Fruit fly (Drosophila melanogaster): Measurements from ENCODE around the gene CG7910.

Gene CG7910

DNA sequence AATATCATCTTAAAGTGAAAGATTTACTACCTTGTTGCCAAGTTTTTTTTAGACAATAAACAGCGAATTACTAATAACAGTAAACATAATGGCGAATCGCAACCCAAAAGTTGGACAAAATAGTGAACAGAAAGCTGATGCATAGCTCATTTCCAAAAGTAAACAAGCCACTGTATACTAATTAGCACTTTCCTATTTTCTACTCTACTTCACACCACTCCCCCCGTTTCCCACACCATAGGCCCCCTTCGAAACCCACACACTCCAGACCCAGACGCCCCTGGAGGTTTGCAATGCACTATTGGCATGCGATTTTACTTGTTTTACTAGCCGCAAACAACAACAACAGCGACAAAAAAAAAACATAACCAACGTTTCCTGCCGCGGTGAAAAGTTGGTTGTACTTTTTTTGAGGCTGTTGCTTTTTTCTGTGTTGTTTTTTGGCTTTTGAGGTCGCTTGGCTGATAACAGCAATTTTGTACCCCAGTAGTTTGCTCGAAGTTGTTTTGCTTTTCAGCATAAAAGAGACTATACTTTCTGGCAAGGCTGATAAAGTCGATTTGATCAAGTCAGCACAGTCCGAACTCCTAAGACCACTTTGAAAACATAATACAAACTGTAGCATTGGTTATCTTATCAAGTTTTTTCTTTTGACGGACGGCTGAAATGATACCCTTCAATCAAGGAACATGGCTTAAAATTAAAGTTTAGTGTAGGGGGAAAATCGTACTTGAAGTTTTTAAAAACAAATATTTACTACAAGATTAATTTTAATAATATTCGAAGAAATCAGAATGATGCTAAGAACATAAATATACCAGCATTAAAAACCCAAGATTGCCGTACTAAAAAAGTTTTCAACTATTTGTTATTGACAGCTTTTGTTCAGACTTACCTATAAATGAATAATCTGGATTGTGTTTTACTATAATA is 20.1 kb downstream of the CG7910 start:
- TF ChIP-seq insv (optimal IDR thresholded peaks at IDR 0.05): no peak
- TF ChIP-seq h (optimal IDR thresholded peaks at IDR 0.05): no peak
- no peak for TF ChIP-seq Sin3A (optimal IDR thresholded peaks at IDR 0.05)
- no peak for TF ChIP-seq Myc (optimal IDR thresholded peaks at IDR 0.05)
- no peak for TF ChIP-seq ttk (optimal IDR thresholded peaks at IDR 0.05)

DNA sequence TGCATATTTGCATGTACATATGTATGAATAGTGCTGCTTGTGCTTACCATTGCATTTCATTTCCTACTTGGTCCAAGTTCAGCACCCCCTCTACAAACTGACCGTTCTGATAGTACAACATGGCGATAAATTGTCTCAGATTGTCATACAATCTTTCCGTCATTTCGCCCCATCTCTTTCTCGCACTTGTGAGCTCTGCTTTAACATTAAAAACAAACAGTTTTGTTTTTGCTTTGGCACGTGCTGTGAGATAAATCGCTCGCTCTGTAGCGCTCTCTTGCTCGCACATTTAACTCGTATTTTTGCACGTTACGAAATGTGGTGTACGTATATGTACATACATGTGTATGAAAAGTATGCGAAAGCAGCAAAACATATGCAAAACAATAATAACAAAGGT is 21.7 kb downstream of the CG7910 start:
- TF ChIP-seq insv (optimal IDR thresholded peaks at IDR 0.05) (no peak), h (optimal IDR thresholded peaks at IDR 0.05) (no peak), psq (optimal IDR thresholded peaks at IDR 0.05) (no peak), Myc (optimal IDR thresholded peaks at IDR 0.05) (no peak), Sin3A (optimal IDR thresholded peaks at IDR 0.05) (no peak), ttk (optimal IDR thresholded peaks at IDR 0.05) (no peak)

DNA sequence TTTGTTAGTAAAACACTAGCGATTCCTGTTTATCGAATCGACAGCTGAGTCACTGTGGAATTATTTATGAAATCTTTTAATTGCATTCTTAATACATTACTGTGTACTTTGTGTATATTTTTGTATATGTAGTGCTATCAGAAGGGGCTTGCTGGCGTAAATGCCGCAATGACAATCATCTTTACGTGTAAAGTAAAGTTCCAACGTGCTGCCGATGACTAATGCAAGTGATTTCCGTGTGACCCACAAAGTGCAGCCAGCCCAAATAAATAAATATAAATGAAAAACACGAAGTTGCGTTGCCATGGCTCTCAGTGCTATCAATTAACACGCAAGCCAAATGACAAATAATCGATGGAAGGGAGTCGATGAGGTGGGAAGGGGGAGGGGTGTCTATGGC is 22.7 kb downstream of the CG7910 start:
- TF ChIP-seq insv (optimal IDR thresholded peaks at IDR 0.05): no peak
- no peak for TF ChIP-seq Myc (optimal IDR thresholded peaks at IDR 0.05)
- no peak for TF ChIP-seq psq (optimal IDR thresholded peaks at IDR 0.05)
- no peak for TF ChIP-seq ttk (optimal IDR thresholded peaks at IDR 0.05)
- no peak for TF ChIP-seq h (optimal IDR thresholded peaks at IDR 0.05)
- no peak for TF ChIP-seq Sin3A (optimal IDR thresholded peaks at IDR 0.05)

DNA sequence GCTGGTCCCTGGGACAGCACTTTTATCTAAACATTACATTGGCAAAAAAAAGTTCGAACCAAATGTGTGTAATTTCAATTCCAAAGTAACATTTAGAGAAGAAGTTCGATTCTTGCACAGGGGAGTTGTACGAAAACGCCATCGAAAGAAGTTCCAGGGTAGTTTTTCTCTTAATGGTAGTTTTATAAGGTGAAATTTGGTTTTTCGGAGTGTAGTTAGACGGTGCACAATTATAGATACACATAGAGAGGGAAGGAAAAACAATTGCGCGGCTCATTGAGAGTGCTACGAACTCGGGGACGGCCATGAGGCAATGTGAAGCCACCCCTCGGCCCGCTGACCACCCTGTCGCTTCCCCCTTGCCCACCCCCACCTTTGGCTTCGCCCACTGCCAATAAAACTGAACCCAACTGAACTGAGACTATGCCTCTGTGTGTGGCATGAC is 23.2 kb downstream of the CG7910 start:
- TF ChIP-seq insv (optimal IDR thresholded peaks at IDR 0.05) (no peak), Myc (optimal IDR thresholded peaks at IDR 0.05) (no peak), Sin3A (optimal IDR thresholded peaks at IDR 0.05) (no peak)

DNA sequence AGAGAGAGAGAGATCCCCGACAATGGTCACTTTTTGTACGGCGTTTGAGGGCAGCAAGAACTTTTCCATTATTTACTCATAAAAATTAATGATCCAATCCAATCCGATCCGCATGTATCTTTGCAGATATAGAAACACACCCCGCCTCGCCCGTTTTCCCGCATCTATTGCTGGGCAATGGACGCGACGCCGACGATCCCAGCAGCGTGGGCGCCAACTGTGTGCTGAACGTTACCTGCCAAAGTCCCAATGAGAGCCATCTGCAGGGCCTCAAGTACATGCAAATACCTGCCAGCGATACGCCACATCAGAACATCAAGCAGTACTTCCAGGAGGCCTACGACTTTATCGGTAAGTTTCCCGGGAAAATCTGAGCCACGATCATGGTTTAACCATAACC is 23.9 kb downstream of the CG7910 start:
- TF ChIP-seq Sin3A (optimal IDR thresholded peaks at IDR 0.05) (no peak), Myc (optimal IDR thresholded peaks at IDR 0.05) (no peak), insv (optimal IDR thresholded peaks at IDR 0.05) (no peak), ttk (optimal IDR thresholded peaks at IDR 0.05) (no peak), h (optimal IDR thresholded peaks at IDR 0.05) (no peak), psq (optimal IDR thresholded peaks at IDR 0.05) (no peak)

DNA sequence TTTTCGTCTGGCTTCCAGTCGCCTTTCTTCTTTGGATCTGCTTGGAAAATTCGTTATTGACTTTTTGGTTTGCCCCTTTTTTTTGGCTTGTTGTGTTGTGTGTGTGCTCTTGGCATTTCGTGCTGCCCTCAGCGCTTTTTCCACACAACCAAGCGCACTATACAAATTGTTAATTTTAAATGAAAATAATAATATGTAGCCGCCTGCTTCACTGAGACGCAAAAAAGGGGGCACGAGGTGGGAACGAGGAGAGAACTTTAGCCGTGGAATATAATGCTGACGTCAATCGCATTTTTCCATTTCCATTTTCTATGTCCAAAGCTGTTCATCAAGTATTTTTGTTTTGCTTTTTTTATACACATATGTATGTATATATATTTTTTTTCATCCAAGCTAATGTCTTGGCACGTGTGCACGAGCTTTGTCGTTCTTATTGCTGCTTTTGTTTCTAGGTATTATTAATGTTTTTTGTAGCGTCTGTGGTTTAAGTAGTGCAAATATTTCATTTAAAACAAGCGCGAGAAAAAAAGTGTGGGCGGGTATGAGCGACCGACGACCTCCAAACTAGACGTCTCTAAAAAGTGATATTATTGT is 24.8 kb downstream of the CG7910 start:
- TF ChIP-seq h (optimal IDR thresholded peaks at IDR 0.05) (no peak), ttk (optimal IDR thresholded peaks at IDR 0.05) (no peak), insv (optimal IDR thresholded peaks at IDR 0.05) (no peak), Myc (optimal IDR thresholded peaks at IDR 0.05) (no peak)

DNA sequence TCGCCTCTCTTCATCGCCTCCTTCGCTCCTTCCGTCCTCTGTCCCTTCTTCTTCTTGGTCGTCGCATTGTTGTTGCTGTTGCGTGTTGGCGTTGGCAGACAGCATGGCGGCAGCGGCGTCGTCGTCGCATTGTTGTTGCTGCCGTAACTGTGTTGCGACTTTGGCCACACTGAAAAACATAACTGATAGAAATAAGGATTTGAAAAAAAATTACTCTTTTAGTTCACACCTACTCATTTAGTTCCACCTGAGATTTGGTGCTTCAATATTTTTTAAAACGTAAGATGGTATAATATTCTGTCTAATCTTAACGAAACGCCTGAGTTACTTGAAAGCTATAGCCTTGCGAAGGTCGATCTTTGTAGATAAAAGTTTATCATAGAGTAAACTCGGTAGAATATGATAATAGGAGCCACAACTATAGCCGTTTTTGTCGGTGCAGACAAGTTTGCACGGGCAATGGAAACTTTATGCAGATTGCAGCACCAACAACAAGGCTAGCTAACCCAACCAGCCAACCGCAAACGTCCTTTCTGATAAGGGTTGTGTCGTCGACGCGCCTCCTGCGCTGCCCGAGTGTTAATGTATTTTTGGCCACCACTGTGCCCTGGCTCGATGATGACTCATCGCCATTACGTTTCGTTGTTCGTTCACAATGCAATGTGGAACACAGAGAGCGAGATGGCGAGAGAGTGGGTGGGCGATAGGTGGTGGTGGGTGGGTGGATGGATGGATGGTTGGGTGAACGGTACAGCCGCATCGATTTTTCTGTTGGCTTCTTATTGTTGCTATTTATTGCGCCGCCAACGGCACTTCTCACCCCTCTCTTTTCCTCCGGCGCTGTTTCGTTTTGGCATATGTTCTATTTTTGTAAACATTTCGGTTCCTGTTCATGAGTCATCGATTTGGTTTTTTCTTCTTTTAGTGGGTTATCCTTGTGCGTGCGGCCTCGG is 26.1 kb downstream of the CG7910 start:
- no peak for TF ChIP-seq Sin3A (optimal IDR thresholded peaks at IDR 0.05)
- TF ChIP-seq ttk (optimal IDR thresholded peaks at IDR 0.05): no peak
- TF ChIP-seq Myc (optimal IDR thresholded peaks at IDR 0.05): no peak
- no peak for TF ChIP-seq psq (optimal IDR thresholded peaks at IDR 0.05)
- TF ChIP-seq h (optimal IDR thresholded peaks at IDR 0.05): no peak
- no peak for TF ChIP-seq insv (optimal IDR thresholded peaks at IDR 0.05)

DNA sequence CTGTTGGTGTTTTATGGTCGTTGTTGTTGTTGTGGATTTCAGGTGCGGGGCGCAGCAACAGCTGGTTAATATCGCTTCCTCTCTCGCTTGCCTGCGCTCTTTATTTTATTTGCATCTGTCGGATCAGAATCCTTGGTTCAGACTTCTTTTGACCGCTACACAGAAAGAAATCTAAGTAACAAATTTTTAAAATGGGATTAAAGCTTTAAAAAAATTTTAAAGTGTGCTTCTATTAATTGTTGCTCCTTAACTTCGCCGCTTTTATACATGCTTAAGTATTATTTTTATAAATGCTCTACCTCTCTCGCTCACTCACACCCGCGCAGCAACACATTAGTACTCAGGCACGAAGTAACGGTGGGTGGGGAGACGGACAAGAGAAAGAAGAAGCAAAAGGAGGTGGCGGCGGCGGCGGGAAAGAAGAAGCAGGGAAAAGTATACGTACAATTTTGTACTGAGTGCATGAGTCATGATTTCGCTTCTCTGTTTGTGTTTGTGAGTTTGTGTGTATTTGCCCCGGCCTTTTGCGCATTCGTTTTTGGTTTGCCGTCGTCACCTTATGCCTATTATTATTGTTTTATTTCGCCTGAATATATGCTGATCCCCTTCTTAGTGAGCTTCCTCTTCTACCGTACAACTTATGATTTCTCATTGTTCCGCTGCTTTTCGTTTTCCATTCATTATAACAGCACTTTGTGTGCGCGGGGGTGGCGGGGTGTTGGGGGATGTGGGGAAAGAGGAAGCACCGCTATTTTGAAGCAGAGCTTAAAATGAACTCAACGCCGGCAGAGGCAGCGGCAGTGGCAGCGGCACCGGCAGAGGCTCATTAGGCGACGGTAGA is 27.0 kb downstream of the CG7910 start:
- TF ChIP-seq ttk (optimal IDR thresholded peaks at IDR 0.05) (no peak), h (optimal IDR thresholded peaks at IDR 0.05) (no peak), Myc (optimal IDR thresholded peaks at IDR 0.05) (no peak), Sin3A (optimal IDR thresholded peaks at IDR 0.05) (no peak), psq (optimal IDR thresholded peaks at IDR 0.05) (no peak), insv (optimal IDR thresholded peaks at IDR 0.05) (no peak)

DNA sequence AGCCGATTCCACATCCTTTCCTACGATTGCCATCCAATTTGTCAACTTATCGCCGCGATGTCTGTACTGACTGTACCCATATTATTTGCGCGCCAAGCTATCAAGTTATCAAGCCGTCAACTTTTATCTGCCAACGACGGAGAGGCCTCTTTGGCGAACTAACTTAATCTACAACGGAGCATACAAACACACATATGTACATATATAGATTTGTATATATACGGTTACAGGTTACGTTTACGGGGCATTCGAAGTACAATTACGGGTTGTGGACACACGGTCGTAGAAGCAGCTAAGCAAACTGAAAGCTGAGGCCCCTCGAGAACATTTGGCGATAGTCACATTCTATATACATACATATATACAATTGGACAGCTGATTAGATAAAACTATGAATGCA is 28.2 kb downstream of the CG7910 start:
- TF ChIP-seq h (optimal IDR thresholded peaks at IDR 0.05) (no peak), psq (optimal IDR thresholded peaks at IDR 0.05) (no peak), Myc (optimal IDR thresholded peaks at IDR 0.05) (no peak), ttk (optimal IDR thresholded peaks at IDR 0.05) (no peak), Sin3A (optimal IDR thresholded peaks at IDR 0.05) (no peak), insv (optimal IDR thresholded peaks at IDR 0.05) (no peak)

DNA sequence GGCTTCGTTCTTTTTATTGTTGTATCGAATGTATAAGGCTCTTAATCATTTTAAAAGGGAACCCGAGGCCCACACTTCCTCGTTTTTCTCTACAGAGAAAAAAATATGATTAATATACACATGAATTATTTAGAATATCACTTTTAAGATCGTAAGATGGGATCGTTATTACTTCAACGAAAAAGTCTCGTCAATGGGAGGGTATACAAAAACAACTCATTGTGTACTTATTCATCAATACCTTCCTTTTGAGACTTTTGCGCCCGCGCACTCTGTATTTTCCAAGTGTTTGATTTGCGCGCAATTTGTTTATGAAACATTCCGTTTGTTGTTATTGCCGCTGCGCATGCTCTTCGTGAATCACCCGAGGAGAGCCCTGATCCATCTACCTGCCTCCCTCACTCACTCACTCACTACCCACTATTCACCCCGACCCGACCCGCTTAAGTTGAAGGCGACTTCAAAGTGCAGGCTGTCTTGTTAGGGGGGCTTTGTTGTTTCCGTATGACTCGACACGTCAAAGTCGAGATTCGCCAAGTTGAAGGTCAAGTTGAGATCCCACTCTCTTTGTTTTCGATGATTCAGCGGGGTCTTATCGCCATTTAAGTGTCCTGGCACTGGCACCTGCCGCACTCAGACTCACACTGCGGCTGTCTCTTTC is 29.0 kb downstream of the CG7910 start:
- TF ChIP-seq psq (optimal IDR thresholded peaks at IDR 0.05) (no peak), ttk (optimal IDR thresholded peaks at IDR 0.05) (no peak), Myc (optimal IDR thresholded peaks at IDR 0.05) (no peak), h (optimal IDR thresholded peaks at IDR 0.05) (no peak), insv (optimal IDR thresholded peaks at IDR 0.05) (no peak), Sin3A (optimal IDR thresholded peaks at IDR 0.05) (no peak)

DNA sequence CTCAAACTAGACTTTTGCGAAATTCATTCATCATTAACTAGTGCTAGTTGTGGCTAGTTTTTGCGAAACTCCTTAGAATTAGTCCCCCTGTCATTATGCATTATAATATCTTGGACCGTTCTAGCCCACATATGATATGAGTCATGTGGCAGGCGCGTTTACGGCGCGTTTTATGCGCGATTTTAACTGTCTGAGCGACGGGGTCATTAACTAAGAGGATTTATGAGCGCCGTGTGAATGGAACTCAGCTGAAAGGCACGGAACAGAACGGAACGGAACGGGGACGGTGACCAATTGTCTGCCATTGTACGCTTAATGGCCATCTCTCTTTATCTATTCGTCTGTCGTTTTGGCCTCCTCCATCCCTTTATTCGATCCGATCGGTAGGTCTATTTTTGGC is 31.0 kb downstream of the CG7910 start:
- TF ChIP-seq Sin3A (optimal IDR thresholded peaks at IDR 0.05) (no peak), psq (optimal IDR thresholded peaks at IDR 0.05) (no peak), ttk (optimal IDR thresholded peaks at IDR 0.05) (no peak), Myc (optimal IDR thresholded peaks at IDR 0.05) (no peak), insv (optimal IDR thresholded peaks at IDR 0.05) (no peak), h (optimal IDR thresholded peaks at IDR 0.05) (no peak)
